Worm (Caenorhabditis elegans): ENCODE results near the gene ZK418.11.

ZK418.11 gene

ce11 chrIII:7144749-7145148 is 44.7 kb downstream of the ZK418.11 start, which contains the start of gene glr-2:
TSS of gene glr-2 (minus strand) at chrIII:7144959.
- TF ChIP-seq dao-5 (tag; optimal IDR thresholded peaks at IDR 0.05) (no peak), W03F9.2 (tag; optimal IDR thresholded peaks at IDR 0.05) (no peak)

DNA sequence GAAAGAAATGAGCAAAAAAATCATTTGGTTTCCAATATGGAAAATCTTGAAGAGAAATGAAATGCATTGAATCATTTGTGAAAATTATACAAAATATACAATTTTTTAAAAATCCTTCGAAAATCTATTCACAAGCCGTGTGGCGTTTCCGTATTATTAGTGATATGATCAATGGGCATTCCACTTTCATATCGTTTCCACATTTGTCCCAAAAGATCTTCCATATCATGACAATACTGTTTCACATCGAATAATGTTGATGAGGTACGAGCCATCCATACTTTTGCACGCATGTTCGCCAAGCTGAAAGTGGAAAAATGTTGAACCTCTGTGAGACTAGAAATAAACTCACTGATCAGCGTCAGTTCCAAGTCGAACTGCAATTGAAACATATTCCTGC is 46.3 kb downstream of the ZK418.11 start:
- TF ChIP-seq W03F9.2 (tag; optimal IDR thresholded peaks at IDR 0.05) (no peak), him-1 (tag; optimal IDR thresholded peaks at IDR 0.05) (no peak), dao-5 (tag; optimal IDR thresholded peaks at IDR 0.05) (no peak)

ce11 chrIII:7148191-7148590 is 48.1 kb downstream of the ZK418.11 start:
- no peak for TF ChIP-seq dao-5 (tag; optimal IDR thresholded peaks at IDR 0.05)

- no peak for TF ChIP-seq W03F9.2 (tag; optimal IDR thresholded peaks at IDR 0.05)
- no peak for TF ChIP-seq dao-5 (tag; optimal IDR thresholded peaks at IDR 0.05)
- TF ChIP-seq him-1 (tag; optimal IDR thresholded peaks at IDR 0.05), result no peak
Observed at ce11 chrIII:7150162-7150561, 50.1 kb downstream of the ZK418.11 start.

All from whole organism, L4/young adult.